Fruit fly (Drosophila melanogaster) whole organism, prepupa: Measurements from ENCODE around the gene Ir68a.

ENCODE experiments used
- CG34406 ChIP-seq: fragments of 200-800 bp; sonication (Bioruptor generic); optimal IDR thresholded peaks from 3 replicates; lab custom pipeline; 2016; ENCODE audit warnings: missing biosample characterization, missing genetic modification characterization
- CG8319 ChIP-seq: fragments of 200-800 bp; sonication (Bioruptor generic); optimal IDR thresholded peaks from 3 replicates; lab custom pipeline; 2016; ENCODE audit warnings: missing biosample characterization, missing genetic modification characterization
- Eip75B ChIP-seq: fragments of 200-800 bp; sonication (Bioruptor generic); optimal IDR thresholded peaks from 3 replicates; lab custom pipeline; 2016; ENCODE audit warnings: missing biosample characterization, missing genetic modification characterization
- Eip78C ChIP-seq: fragments of 200-800 bp; sonication (Bioruptor generic); peaks from one replicate; lab custom pipeline; 2016; ENCODE audit warnings: missing biosample characterization, missing genetic modification characterization
- Eip93F ChIP-seq: fragments of 200-800 bp; sonication (Bioruptor generic); optimal IDR thresholded peaks from 2 replicates; lab custom pipeline; 2016; ENCODE audit warnings: missing biosample characterization, mild to moderate bottlenecking, missing genetic modification characterization
- Ets96B ChIP-seq: fragments of 200-800 bp; optimal IDR thresholded peaks from 2 replicates; lab custom pipeline; 2019; ENCODE audit warnings: missing biosample characterization, mild to moderate bottlenecking, missing genetic modification characterization, moderate library complexity
- Gug ChIP-seq: fragments of 200-800 bp; sonication (Bioruptor generic); IDR thresholded peaks from 2 replicates; pipeline ENCODE4 v1.3.6; 2022; ENCODE audit warnings: missing biosample characterization, missing genetic modification characterization
- Hr38 ChIP-seq: sonication (Bioruptor generic); optimal IDR thresholded peaks from 2 replicates; lab custom pipeline; 2016; ENCODE audit warnings: missing biosample characterization, missing genetic modification characterization
- Hr39 ChIP-seq: fragments of 200-800 bp; sonication (Bioruptor generic); optimal IDR thresholded peaks from 2 replicates; lab custom pipeline; 2016; ENCODE audit warnings: missing biosample characterization, missing genetic modification characterization
- OdsH ChIP-seq: fragments of 200-800 bp; sonication (Bioruptor generic); optimal IDR thresholded peaks from 3 replicates; lab custom pipeline; 2016; ENCODE audit warnings: missing biosample characterization, missing genetic modification characterization
- Sox14 ChIP-seq: fragments of 200-800 bp; sonication (Bioruptor generic); optimal IDR thresholded peaks from 3 replicates; lab custom pipeline; 2016; ENCODE audit warnings: missing biosample characterization, missing genetic modification characterization
- dac ChIP-seq: fragments of 200-800 bp; sonication (Bioruptor generic); optimal IDR thresholded peaks from 2 replicates; lab custom pipeline; 2017; ENCODE audit warnings: missing biosample characterization, mild to moderate bottlenecking, missing genetic modification characterization
- esn ChIP-seq: fragments of 200-800 bp; sonication (Bioruptor generic); optimal IDR thresholded peaks from 2 replicates; lab custom pipeline; 2016; ENCODE audit warnings: missing biosample characterization, mild to moderate bottlenecking, missing genetic modification characterization, moderate library complexity
- net ChIP-seq: fragments of 200-800 bp; sonication (Bioruptor generic); optimal IDR thresholded peaks from 3 replicates; lab custom pipeline; 2016; ENCODE audit warnings: missing biosample characterization, missing genetic modification characterization

DNA sequence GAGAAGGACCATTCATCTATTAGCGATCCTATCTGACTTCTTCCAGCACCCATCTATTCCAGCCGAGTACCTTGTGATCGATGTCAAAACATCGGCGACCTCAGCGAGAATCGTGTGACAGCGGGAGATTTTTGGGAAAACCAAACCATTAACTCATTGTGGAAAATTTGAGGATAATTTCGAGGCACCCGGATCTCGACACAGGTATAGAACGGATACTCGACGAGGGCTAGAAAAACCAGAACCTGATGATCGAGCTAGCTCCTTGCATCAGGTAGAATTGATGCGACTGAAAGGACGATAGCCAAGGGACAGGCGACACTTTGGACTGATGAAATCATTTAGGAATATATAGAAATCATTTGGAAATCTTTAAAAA is 7.3 kb upstream of the Ir68a start:
- TF ChIP-seq CG34406 (GFP tag; lab: Kevin White, UChicago) (no peak), esn (GFP tag; lab: Kevin White, UChicago) (no peak), Eip75B (GFP tag; lab: Kevin White, UChicago) (no peak), net (GFP tag; lab: Kevin White, UChicago) (no peak), Hr38 (GFP tag; lab: Kevin White, UChicago) (no peak), CG8319 (GFP tag; lab: Kevin White, UChicago) (no peak), Eip93F (GFP tag; lab: Kevin White, UChicago) (no peak), dac (GFP tag; lab: Kevin White, UChicago) (no peak), OdsH (GFP tag; lab: Kevin White, UChicago) (no peak), Ets96B (tag; lab: Kevin White, UChicago) (no peak), Sox14 (GFP tag; lab: Kevin White, UChicago) (no peak), Eip78C (GFP tag; lab: Kevin White, UChicago) (no peak), Hr39 (GFP tag; lab: Kevin White, UChicago) (no peak), Gug (GFP tag; lab: Robert Waterston, UW) (no peak)
